Worm (Caenorhabditis elegans) whole organism, L4/young adult: Measurements from ENCODE around the gene T21B10.3.

Experiments used
- W03F9.2 ChIP-seq: fragments of 150-350 bp; optimal IDR thresholded peaks from 2 replicates; lab custom pipeline; 2014; ENCODE audit warnings: missing biosample characterization, missing genetic modification characterization
- dao-5 ChIP-seq: sonication (generic microtip); optimal IDR thresholded peaks from 2 replicates; lab custom pipeline; 2016; ENCODE audit warnings: missing genotype, missing genetic modification characterization, moderate library complexity, missing compliant biosample characterization
- him-1 ChIP-seq: sonication (generic microtip); optimal IDR thresholded peaks from 2 replicates; lab custom pipeline; 2016; ENCODE audit warnings: missing genotype, missing genetic modification reagents, missing genetic modification characterization, missing compliant biosample characterization

ce11 chrII:8916656-8917055 lies 17.5 kb upstream of the T21B10.3 start:
- TF ChIP-seq dao-5 (tag; lab: Kevin White, UChicago): no peak
- TF ChIP-seq W03F9.2 (tag; lab: Kevin White, UChicago): no peak
- no peak for TF ChIP-seq him-1 (tag; lab: Kevin White, UChicago)
